Fruit fly (Drosophila melanogaster): ENCODE measurements around the gene Ir85a.

Gene Ir85a

dm6 chr3R:8846154-8846648, 51.7 kb downstream of the Ir85a start (continued):
- TF ChIP-seq CG14050 (GFP tag; IDR thresholded peaks at IDR 0.05) (no peak), CG13424 (tag; optimal IDR thresholded peaks at IDR 0.05) (peak; percentile 35), bcd (GFP tag; optimal IDR thresholded peaks at IDR 0.05) (peak; percentile 20), CG14441 (GFP tag; IDR thresholded peaks at IDR 0.05) (no peak), dmrt99B (tag; optimal IDR thresholded peaks at IDR 0.05) (peak; percentile 43), sr (GFP tag; IDR thresholded peaks at IDR 0.05) (peak; percentile 4; the same call in 1 of the 3 replicates), hth (optimal IDR thresholded peaks at IDR 0.05) (no peak), CG32772 (GFP tag; IDR thresholded peaks at IDR 0.05) (no peak), Spps (tag; optimal IDR thresholded peaks at IDR 0.05) (peak; percentile 18), CG8388 (GFP tag; optimal IDR thresholded peaks at IDR 0.05) (peak; percentile 15), CG4328 (GFP tag; optimal IDR thresholded peaks at IDR 0.05) (peak; percentile 31), crc (GFP tag; optimal IDR thresholded peaks at IDR 0.05) (no peak), CG12236 (GFP tag; optimal IDR thresholded peaks at IDR 0.05) (peak; percentile 34), unpg (GFP tag; optimal IDR thresholded peaks at IDR 0.05) (peak; percentile 58), Ptx1 (GFP tag; IDR thresholded peaks at IDR 0.05) (no peak), CG2712 (tag; optimal IDR thresholded peaks at IDR 0.05) (peak; percentile 58), CG9876 (GFP tag; optimal IDR thresholded peaks at IDR 0.05) (no peak), CG12071 (GFP tag; optimal IDR thresholded peaks at IDR 0.05) (peak; percentile 80), Dad (GFP tag; optimal IDR thresholded peaks at IDR 0.05) (no peak), Bteb2 (GFP tag; optimal IDR thresholded peaks at IDR 0.05) (peak; percentile 39), BEAF-32 (GFP tag; optimal IDR thresholded peaks at IDR 0.05) (no peak), CG6813 (GFP tag; optimal IDR thresholded peaks at IDR 0.05) (peak; percentile 68), gfzf (GFP tag; optimal IDR thresholded peaks at IDR 0.05) (no peak), Eip74EF (GFP tag; optimal IDR thresholded peaks at IDR 0.05) (peak in 1 of 2 experiments; percentile 78), al (GFP tag; IDR thresholded peaks at IDR 0.05) (no peak), pb (GFP tag; optimal IDR thresholded peaks at IDR 0.05) (no peak), twi (tag; optimal IDR thresholded peaks at IDR 0.05) (peak; percentile 48), CG32767 (GFP tag; IDR thresholded peaks at IDR 0.05) (peak; percentile 40; the same call in 1 of the 2 replicates), CG16813 (GFP tag; IDR thresholded peaks at IDR 0.05; ENCODE audit: partially characterized antibody) (no peak), otp (GFP tag; IDR thresholded peaks at IDR 0.05) (peak; percentile 87), sim (GFP tag; IDR thresholded peaks at IDR 0.05) (0 out of 2 replicates have a peak, but pooled peaks have one; percentile 12), ara (GFP tag; IDR thresholded peaks at IDR 0.05) (peak; percentile 45; the same call in 1 of the 2 replicates), ATbp (GFP tag; optimal IDR thresholded peaks at IDR 0.05) (peak; percentile 60), CG17359 (tag; optimal IDR thresholded peaks at IDR 0.05) (peak; percentile 56), CG14667 (GFP tag; IDR thresholded peaks at IDR 0.05) (no peak), CG7271 (tag; optimal IDR thresholded peaks at IDR 0.05) (peak; percentile 63), run (tag; optimal IDR thresholded peaks at IDR 0.05) (peak; percentile 48), CG9215 (GFP tag; IDR thresholded peaks at IDR 0.05) (no peak), NFAT (GFP tag; IDR thresholded peaks at IDR 0.05) (no peak), pzg (GFP tag; optimal IDR thresholded peaks at IDR 0.05) (peak; percentile 13), Mes4 (GFP tag; optimal IDR thresholded peaks at IDR 0.05) (peak; percentile 61), hb (GFP tag; IDR thresholded peaks at IDR 0.05; ENCODE audit: partially characterized antibody) (no peak), zen (tag; optimal IDR thresholded peaks at IDR 0.05) (peak; percentile 43), corto (GFP tag; optimal IDR thresholded peaks at IDR 0.05) (peak; percentile 40), C15 (GFP tag; IDR thresholded peaks at IDR 0.05) (no peak), CG3163 (GFP tag; optimal IDR thresholded peaks at IDR 0.05) (peak; percentile 52), CG4282 (GFP tag; optimal IDR thresholded peaks at IDR 0.05) (peak; percentile 59), Fer1 (GFP tag; optimal IDR thresholded peaks at IDR 0.05) (peak; percentile 75), CG3838 (GFP tag; optimal IDR thresholded peaks at IDR 0.05) (no peak), CG18011 (GFP tag; optimal IDR thresholded peaks at IDR 0.05) (peak; percentile 53)

All from whole organism, embryonic.